Fruit fly (Drosophila melanogaster) whole organism, embryonic: Measurements from ENCODE around the gene par-6.

Experiments
- Antp ChIP-seq: fragments of 200-800 bp; sonication (Bioruptor generic); optimal IDR thresholded peaks from 3 replicates; lab custom pipeline; 2016; ENCODE audit warnings: missing biosample characterization, missing genetic modification characterization
- BEAF-32 ChIP-seq: fragments of 200-800 bp; sonication (Bioruptor generic); optimal IDR thresholded peaks from 3 replicates; lab custom pipeline; 2017; ENCODE audit warnings: missing biosample characterization, missing genetic modification characterization, mild to moderate bottlenecking, moderate library complexity, missing genetic modification reagents
- CG10321 ChIP-seq: fragments of 200-800 bp; sonication (Bioruptor generic); IDR thresholded peaks from 2 replicates; pipeline ENCODE4 v1.3.6; 2022; ENCODE audit warnings: missing biosample characterization, missing genetic modification characterization
- CG10979 ChIP-seq: fragments of 200-800 bp; sonication (Bioruptor generic); optimal IDR thresholded peaks from 2 replicates; lab custom pipeline; 2018; ENCODE audit warnings: missing biosample characterization, mild to moderate bottlenecking, missing genetic modification characterization, moderate library complexity
- CG11085 ChIP-seq: fragments of 200-800 bp; sonication (Bioruptor generic); IDR thresholded peaks from 2 replicates; pipeline ENCODE4 v1.3.6; 2022; ENCODE audit warnings: missing biosample characterization, missing genetic modification characterization
- CG1233 ChIP-seq: fragments of 200-800 bp; sonication (Bioruptor generic); optimal IDR thresholded peaks from 4 replicates; lab custom pipeline; 2018; ENCODE audit warnings: missing biosample characterization, mild to moderate bottlenecking, missing genetic modification characterization
- CG13424 ChIP-seq: fragments of 200-800 bp; sonication (Bioruptor generic); optimal IDR thresholded peaks from 2 replicates; lab custom pipeline; 2019; ENCODE audit warnings: missing biosample characterization, mild to moderate bottlenecking, missing genetic modification characterization, moderate library complexity
- CG14014 ChIP-seq: fragments of 200-800 bp; sonication (Bioruptor generic); IDR thresholded peaks from 2 replicates; pipeline ENCODE4 v1.3.6; 2022; ENCODE audit warnings: missing biosample characterization, missing genetic modification characterization
- CG14667 ChIP-seq: fragments of 200-800 bp; sonication (Bioruptor generic); IDR thresholded peaks from 2 replicates; pipeline ENCODE4 v1.3.6; 2022; ENCODE audit warnings: missing biosample characterization, missing genetic modification characterization
- CG1832 ChIP-seq: fragments of 200-800 bp; sonication (Bioruptor generic); optimal IDR thresholded peaks from 2 replicates; lab custom pipeline; 2017; ENCODE audit warnings: missing biosample characterization, mild to moderate bottlenecking, missing genetic modification characterization, inconsistent platforms
- CG2199 ChIP-seq: fragments of 200-800 bp; sonication (Bioruptor generic); IDR thresholded peaks from 3 replicates; pipeline ENCODE4 v1.3.6; 2022; ENCODE audit warnings: missing biosample characterization, missing genetic modification characterization
- CG2202 ChIP-seq: fragments of 200-800 bp; sonication (Bioruptor generic); optimal IDR thresholded peaks from 2 replicates; lab custom pipeline; 2018; ENCODE audit warnings: missing biosample characterization, mild to moderate bottlenecking, missing genetic modification characterization
- CG2712 ChIP-seq: fragments of 200-800 bp; optimal IDR thresholded peaks from 3 replicates; lab custom pipeline; 2019; ENCODE audit warnings: missing biosample characterization, mild to moderate bottlenecking, missing genetic modification characterization, moderate library complexity
- CG2875 ChIP-seq: fragments of 200-800 bp; sonication (Bioruptor generic); optimal IDR thresholded peaks from 2 replicates; lab custom pipeline; 2017; ENCODE audit warnings: missing biosample characterization, mild to moderate bottlenecking, missing genetic modification characterization, missing genetic modification reagents
- CG30431 ChIP-seq: fragments of 200-800 bp; sonication (Bioruptor generic); optimal IDR thresholded peaks from 2 replicates; lab custom pipeline; 2017; ENCODE audit warnings: missing biosample characterization, missing genetic modification characterization
- CG7786 ChIP-seq: fragments of 200-800 bp; sonication (Bioruptor generic); optimal IDR thresholded peaks from 2 replicates; lab custom pipeline; 2016; ENCODE audit warnings: missing biosample characterization, missing genetic modification characterization
- CG8765 ChIP-seq: fragments of 200-800 bp; sonication (Bioruptor generic); IDR thresholded peaks from 2 replicates; pipeline ENCODE4 v1.3.6; 2022; ENCODE audit warnings: missing biosample characterization, missing genetic modification characterization
- CTCF ChIP-seq: fragments of 200-800 bp; sonication (Bioruptor generic); optimal IDR thresholded peaks from 2 replicates; lab custom pipeline; 2017; ENCODE audit warnings: missing biosample characterization, mild to moderate bottlenecking, missing genetic modification characterization, moderate library complexity
- D ChIP-seq, 2 experiments: fragments of 200-800 bp in 1 of 2; fragments of >200 bp in 1 of 2; sonication (Bioruptor generic) in 1 of 2; optimal IDR thresholded peaks; 2 replicates in 1 of 2; 3 replicates in 1 of 2; lab custom pipeline; 2017; ENCODE audit warnings: mild to moderate bottlenecking in 1 of 2, missing biosample characterization in 1 of 2, missing genetic modification characterization in 1 of 2, missing genetic modification reagents in 1 of 2
- Dad ChIP-seq: fragments of 200-800 bp; sonication (Bioruptor generic); optimal IDR thresholded peaks from 3 replicates; lab custom pipeline; 2016; ENCODE audit warnings: missing biosample characterization, missing genetic modification characterization
- Doc2 ChIP-seq: fragments of 200-800 bp; sonication (Bioruptor generic); IDR thresholded peaks from 2 replicates; pipeline ENCODE4 v1.3.6; 2022; ENCODE audit warnings: missing biosample characterization, missing genetic modification characterization
- E2f1 ChIP-seq: fragments of 200-800 bp; sonication (Bioruptor generic); IDR thresholded peaks from 2 replicates; pipeline ENCODE4 v1.3.6; 2022; ENCODE audit warnings: missing biosample characterization, missing genetic modification characterization
- ERR ChIP-seq: fragments of 200-800 bp; sonication (Bioruptor generic); optimal IDR thresholded peaks from 2 replicates; lab custom pipeline; 2016; ENCODE audit warnings: missing biosample characterization, missing genetic modification characterization
- HHEX ChIP-seq: fragments of 200-800 bp; sonication (Bioruptor generic); optimal IDR thresholded peaks from 3 replicates; lab custom pipeline; 2017; ENCODE audit warnings: missing biosample characterization, mild to moderate bottlenecking, missing genetic modification characterization, missing genetic modification reagents
- Kr ChIP-seq: fragments of 200-800 bp; sonication (Bioruptor generic); optimal IDR thresholded peaks from 2 replicates; lab custom pipeline; 2017; ENCODE audit warnings: missing biosample characterization, mild to moderate bottlenecking, missing genetic modification characterization
- Meics ChIP-seq: fragments of 200-800 bp; sonication (Bioruptor generic); optimal IDR thresholded peaks from 2 replicates; lab custom pipeline; 2017; ENCODE audit warnings: missing biosample characterization, mild to moderate bottlenecking, missing genetic modification characterization
- Trl ChIP-seq, 3 experiments: fragments of >200 bp in 2 of 3; fragments of 200-800 bp in 1 of 3; sonication (Bioruptor generic) in 1 of 3; optimal IDR thresholded peaks; 2 replicates in 1 of 3; 3 replicates in 2 of 3; lab custom pipeline; 2016 to 2017; ENCODE audit warnings: missing biosample characterization in 1 of 3, missing genetic modification characterization in 1 of 3
- ab ChIP-seq: fragments of 200-800 bp; sonication (Bioruptor generic); optimal IDR thresholded peaks from 2 replicates; lab custom pipeline; 2016; ENCODE audit warnings: missing biosample characterization, missing genetic modification characterization
- ap ChIP-seq: fragments of 200-800 bp; sonication (Bioruptor generic); IDR thresholded peaks from 2 replicates; pipeline ENCODE4 v1.3.6; 2022; ENCODE audit warnings: missing biosample characterization, missing genetic modification characterization
- ara ChIP-seq: fragments of 200-800 bp; sonication (Bioruptor generic); IDR thresholded peaks from 2 replicates; pipeline ENCODE4 v1.3.6; 2022; ENCODE audit warnings: missing biosample characterization, missing genetic modification characterization
- chif ChIP-seq, 2 experiments: fragments of 200-800 bp; sonication (Bioruptor generic); optimal IDR thresholded peaks; 3 replicates each; lab custom pipeline; 2016; ENCODE audit warnings: missing biosample characterization in 2 of 2, missing genetic modification characterization in 2 of 2
- dimm ChIP-seq: fragments of 200-800 bp; sonication (Bioruptor generic); IDR thresholded peaks from 2 replicates; pipeline ENCODE4 v1.3.6; 2022; ENCODE audit warnings: missing biosample characterization, missing genetic modification characterization
- eve ChIP-seq, 2 experiments: fragments of >200 bp; optimal IDR thresholded peaks; 2 replicates each; lab custom pipeline; 2017; ENCODE audit warnings: missing biosample characterization in 2 of 2, missing genetic modification characterization in 2 of 2
- exex ChIP-seq: fragments of 200-800 bp; sonication (Bioruptor generic); optimal IDR thresholded peaks from 4 replicates; lab custom pipeline; 2018; ENCODE audit warnings: missing biosample characterization, mild to moderate bottlenecking, missing genetic modification characterization, moderate library complexity
- fru ChIP-seq: fragments of >200 bp; optimal IDR thresholded peaks from 2 replicates; lab custom pipeline; 2017
- ham ChIP-seq: fragments of 200-800 bp; sonication (Bioruptor generic); IDR thresholded peaks from 2 replicates; pipeline ENCODE4 v1.3.6; 2022; ENCODE audit warnings: missing biosample characterization, missing genetic modification characterization
- hb ChIP-seq: fragments of 200-800 bp; sonication (Bioruptor generic); IDR thresholded peaks from 3 replicates; pipeline ENCODE4 v1.3.6; 2022; ENCODE audit warnings: missing biosample characterization, missing genetic modification characterization; ENCODE audit not compliant: partially characterized antibody
- jing ChIP-seq: fragments of 200-800 bp; sonication (Bioruptor generic); optimal IDR thresholded peaks from 2 replicates; lab custom pipeline; 2018; ENCODE audit warnings: missing biosample characterization, mild to moderate bottlenecking, missing genetic modification characterization
- jumu ChIP-seq: fragments of 200-800 bp; sonication (Bioruptor generic); optimal IDR thresholded peaks from 3 replicates; lab custom pipeline; 2016; ENCODE audit warnings: missing biosample characterization, missing genetic modification characterization
- nerfin-1 ChIP-seq: fragments of 200-800 bp; sonication (Bioruptor generic); optimal IDR thresholded peaks from 3 replicates; lab custom pipeline; 2019; ENCODE audit warnings: missing biosample characterization, mild to moderate bottlenecking, missing genetic modification characterization, moderate library complexity
- odd ChIP-seq: fragments of 200-800 bp; sonication (Bioruptor generic); optimal IDR thresholded peaks from 2 replicates; lab custom pipeline; 2017; ENCODE audit warnings: missing biosample characterization, mild to moderate bottlenecking, missing genetic modification characterization
- pb ChIP-seq: fragments of 200-800 bp; sonication (Bioruptor generic); optimal IDR thresholded peaks from 3 replicates; lab custom pipeline; 2016; ENCODE audit warnings: missing biosample characterization, missing genetic modification characterization
- pfk ChIP-seq: fragments of 200-800 bp; sonication (Bioruptor generic); optimal IDR thresholded peaks from 2 replicates; lab custom pipeline; 2018; ENCODE audit warnings: missing biosample characterization, mild to moderate bottlenecking, missing genetic modification characterization, moderate library complexity
- pzg ChIP-seq: fragments of 200-800 bp; sonication (Bioruptor generic); optimal IDR thresholded peaks from 3 replicates; lab custom pipeline; 2018; ENCODE audit warnings: missing biosample characterization, mild to moderate bottlenecking, missing genetic modification characterization, moderate library complexity
- run ChIP-seq: fragments of 200-800 bp; sonication (Bioruptor generic); optimal IDR thresholded peaks from 3 replicates; lab custom pipeline; 2018; ENCODE audit warnings: missing biosample characterization, mild to moderate bottlenecking, missing genetic modification characterization
- tll ChIP-seq, 2 experiments: fragments of 200-800 bp in 1 of 2; fragments of >200 bp in 1 of 2; sonication (Bioruptor generic) in 1 of 2; optimal IDR thresholded peaks; 2 replicates each; lab custom pipeline; 2017 to 2019; ENCODE audit warnings: missing biosample characterization in 2 of 2, missing genetic modification characterization in 2 of 2, mild to moderate bottlenecking in 1 of 2, moderate library complexity in 1 of 2
- vfl ChIP-seq: fragments of 200-800 bp; sonication (Bioruptor generic); optimal IDR thresholded peaks from 2 replicates; lab custom pipeline; 2016; ENCODE audit warnings: missing biosample characterization, missing genetic modification characterization
- zf30C ChIP-seq: fragments of 200-800 bp; sonication (Bioruptor generic); optimal IDR thresholded peaks from 3 replicates; lab custom pipeline; 2018; ENCODE audit warnings: missing biosample characterization, mild to moderate bottlenecking, missing genetic modification characterization
- zfh1 ChIP-seq: fragments of 200-800 bp; sonication (Bioruptor generic); IDR thresholded peaks from 3 replicates; pipeline ENCODE4 v1.3.6; 2022; ENCODE audit warnings: missing biosample characterization, missing genetic modification characterization
- zfh2 ChIP-seq: fragments of 200-800 bp; sonication (Bioruptor generic); optimal IDR thresholded peaks from 2 replicates; lab custom pipeline; 2016; ENCODE audit warnings: missing biosample characterization, missing genetic modification characterization

Gene par-6

dm6 chrX:17709546-17710272, 6.6 kb downstream of the par-6 start, which contains the start of the genes CG8173 and raskol (continued):
- TF ChIP-seq BEAF-32 (GFP tag; lab: Kevin White, UChicago) (peak; percentile 59), Doc2 (GFP tag; lab: Robert Waterston, UW) (no peak), CTCF (GFP tag; lab: Kevin White, UChicago) (peak; percentile 67), Antp (GFP tag; lab: Kevin White, UChicago) (no peak), ab (GFP tag; lab: Kevin White, UChicago) (no peak), jing (no peak), CG14667 (no peak), Kr (no peak), ara (GFP tag; lab: Robert Waterston, UW) (no peak), Dad (GFP tag; lab: Kevin White, UChicago) (no peak), vfl (GFP tag; lab: Kevin White, UChicago) (no peak), fru (no peak), run (tag; lab: Kevin White, UChicago) (no peak), hb (GFP tag; lab: Robert Waterston, UW) (no peak), CG13424 (tag; lab: Kevin White, UChicago) (no peak), zf30C (GFP tag; lab: Kevin White, UChicago) (no peak), Meics (GFP tag; lab: Kevin White, UChicago) (no peak), zfh2 (no peak), CG10979 (tag; lab: Kevin White, UChicago) (no peak), ham (GFP tag; lab: Robert Waterston, UW) (no peak), pb (GFP tag; lab: Kevin White, UChicago) (no peak), CG2875 (GFP tag; lab: Kevin White, UChicago) (no peak), CG11085 (GFP tag; lab: Robert Waterston, UW) (no peak), E2f1 (GFP tag; lab: Robert Waterston, UW) (peak; percentile 51; the same call in 1 of the 2 replicates), zfh1 (GFP tag; lab: Robert Waterston, UW) (no peak), dimm (no peak), jumu (GFP tag; lab: Kevin White, UChicago) (peak; percentile 1), tll (GFP tag; optimal IDR thresholded peaks at IDR 0.05; lab: Kevin White, UChicago) (no peak), odd (GFP tag; lab: Kevin White, UChicago) (no peak), Trl (optimal IDR thresholded peaks at IDR 0.05; lab: Kevin White, UChicago) (no peak), Trl (GFP tag; optimal IDR thresholded peaks at IDR 0.05; lab: Kevin White, UChicago) (no peak), CG10321 (GFP tag; lab: Robert Waterston, UW) (no peak), D (optimal IDR thresholded peaks at IDR 0.05; lab: Kevin White, UChicago) (no peak), D (GFP tag; optimal IDR thresholded peaks at IDR 0.05; lab: Kevin White, UChicago) (no peak), CG8765 (no peak), chif (GFP tag; optimal IDR thresholded peaks at IDR 0.05; lab: Kevin White, UChicago) (no peak), ERR (GFP tag; lab: Kevin White, UChicago) (peak; percentile 3), CG7786 (GFP tag; lab: Kevin White, UChicago) (no peak), pfk (GFP tag; lab: Kevin White, UChicago) (peak; percentile 11), CG14014 (GFP tag; lab: Robert Waterston, UW) (no peak), CG1832 (GFP tag; lab: Kevin White, UChicago) (no peak), eve (GFP tag; optimal IDR thresholded peaks at IDR 0.05; lab: Kevin White, UChicago) (no peak), CG2199 (peak; percentile 41; the same call in 1 of the 3 replicates), CG2202 (tag; lab: Kevin White, UChicago) (no peak), CG30431 (GFP tag; lab: Kevin White, UChicago) (no peak), nerfin-1 (tag; lab: Kevin White, UChicago) (peak; percentile 12), pzg (GFP tag; lab: Kevin White, UChicago) (peak; percentile 91), CG2712 (tag; lab: Kevin White, UChicago) (peak; percentile 26), CG1233 (GFP tag; lab: Kevin White, UChicago) (no peak), ap (GFP tag; lab: Robert Waterston, UW) (no peak), exex (tag; lab: Kevin White, UChicago) (no peak), HHEX (GFP tag; lab: Kevin White, UChicago) (no peak)
